Fruit fly (Drosophila melanogaster) whole organism, wandering third instar larva: ENCODE results near the gene CG13793.

Experiments
- Dif ChIP-seq: fragments of 200-275, 200-300 bp; sonication (Bioruptor generic); optimal IDR thresholded peaks from 2 replicates; lab custom pipeline; 2018; ENCODE audit warnings: missing biosample characterization, missing genetic modification characterization; ENCODE audit not compliant: partially characterized antibody
- Mio ChIP-seq: sonication (Bioruptor generic); optimal IDR thresholded peaks from 2 replicates; lab custom pipeline; 2016; ENCODE audit warnings: missing biosample characterization, missing genetic modification characterization
- Myc ChIP-seq: fragments of >200 bp; optimal IDR thresholded peaks from 2 replicates; lab custom pipeline; 2017
- Sp1 ChIP-seq: fragments of 200-800 bp; sonication (Bioruptor generic); optimal IDR thresholded peaks from 3 replicates; lab custom pipeline; 2019; ENCODE audit warnings: missing biosample characterization, mild to moderate bottlenecking, missing genetic modification characterization, moderate library complexity
- dl ChIP-seq, 2 experiments: fragments of 175-275, 200-275 bp in 1 of 2; fragments of 200-275 bp in 1 of 2; sonication (Bioruptor generic); optimal IDR thresholded peaks; lab custom pipeline; 2018; ENCODE audit warnings: mild to moderate bottlenecking in 2 of 2, missing biosample characterization in 2 of 2, missing genetic modification characterization in 2 of 2, moderate library complexity in 2 of 2; ENCODE audit not compliant: partially characterized antibody in 2 of 2, insufficient read depth in 1 of 2
- foxo ChIP-seq, 2 experiments: fragments of 200-800 bp; sonication (Bioruptor generic); optimal IDR thresholded peaks; 2 replicates in 1 of 2; 3 replicates in 1 of 2; lab custom pipeline; 2016 to 2017; ENCODE audit warnings: missing biosample characterization in 2 of 2, missing genetic modification characterization in 2 of 2
- lola ChIP-seq: fragments of >200 bp; optimal IDR thresholded peaks from 2 replicates; lab custom pipeline; 2017; ENCODE audit warnings: missing biosample characterization, missing genetic modification characterization
- psq ChIP-seq: fragments of 200-800 bp; sonication (Bioruptor generic); optimal IDR thresholded peaks from 3 replicates; lab custom pipeline; 2017; ENCODE audit warnings: missing biosample characterization, mild to moderate bottlenecking, missing genetic modification characterization, moderate library complexity

DNA sequence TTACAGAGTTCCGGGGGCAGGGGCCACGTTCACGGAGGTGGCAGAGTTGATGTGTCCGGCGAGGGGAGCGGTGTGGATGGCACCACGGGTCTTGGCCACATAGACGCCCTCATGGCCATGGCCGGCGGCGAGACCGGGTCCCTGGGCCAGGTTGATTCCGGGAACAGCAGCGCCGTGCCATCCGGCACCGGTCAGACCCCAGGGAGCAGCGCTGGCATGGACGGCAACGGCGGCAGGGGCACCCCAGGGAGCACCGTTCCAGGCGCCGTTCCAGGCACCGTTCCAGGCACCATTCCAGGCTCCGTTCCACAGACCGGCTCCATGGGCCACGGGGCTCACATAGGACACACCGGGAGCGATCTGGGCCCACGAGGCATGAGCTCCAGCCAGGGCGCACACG lies 24.9 kb upstream of the CG13793 start:
- no peak for TF ChIP-seq foxo (GFP tag; optimal IDR thresholded peaks at IDR 0.05; lab: Kevin White, UChicago)
- TF ChIP-seq Dif (GFP tag; lab: Kevin White, UChicago), result no peak
- TF ChIP-seq Mio (GFP tag; lab: Kevin White, UChicago), result no peak
- no peak for TF ChIP-seq Myc (lab: Kevin White, UChicago)
- TF ChIP-seq lola (GFP tag; lab: Kevin White, UChicago), result no peak
- TF ChIP-seq dl (GFP tag; optimal IDR thresholded peaks at IDR 0.05; lab: Kevin White, UChicago; ENCODE audit: insufficient read depth in 1 of 2, partially characterized antibody in 2 of 2), result no peak
- no peak for TF ChIP-seq Sp1 (GFP tag; lab: Kevin White, UChicago)
- no peak for TF ChIP-seq psq
